Fruit fly (Drosophila melanogaster): ENCODE data around the gene LManVI.

The LManVI gene

DNA sequence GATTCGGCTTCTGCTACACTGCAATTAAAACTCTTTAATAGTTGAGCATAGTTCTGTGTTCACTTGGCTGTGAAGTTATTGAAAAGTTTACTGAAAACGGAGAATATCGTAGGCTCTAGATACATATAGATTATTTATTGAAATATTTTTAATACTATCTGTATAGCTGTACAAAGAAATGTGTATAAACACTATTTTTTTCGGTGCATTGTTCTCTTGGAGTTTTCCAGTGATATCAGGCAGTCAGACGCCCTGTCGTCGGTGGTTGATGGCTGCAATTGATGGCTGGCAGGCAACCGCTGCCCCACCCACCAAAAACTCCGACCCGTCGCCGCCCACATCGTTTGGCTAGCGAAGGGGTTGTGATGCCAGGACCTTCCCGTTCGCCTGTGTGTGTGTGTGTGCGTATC, 34.7 kb downstream of the LManVI start (continued):
- TF ChIP-seq CG8944 (GFP tag; optimal IDR thresholded peaks at IDR 0.05): no peak
- TF ChIP-seq chinmo (GFP tag; IDR thresholded peaks at IDR 0.05; ENCODE audit: partially characterized antibody): no peak
- no peak for TF ChIP-seq CG14667 (GFP tag; IDR thresholded peaks at IDR 0.05)
- TF ChIP-seq Jarid2 (GFP tag; optimal IDR thresholded peaks at IDR 0.05): no peak
- TF ChIP-seq CG12942 (GFP tag; optimal IDR thresholded peaks at IDR 0.05): no peak
- peak; percentile 48 for TF ChIP-seq Oli (tag; optimal IDR thresholded peaks at IDR 0.05)
- no peak for TF ChIP-seq pzg (GFP tag; optimal IDR thresholded peaks at IDR 0.05)
- peak; percentile 38 for TF ChIP-seq az2 (GFP tag; optimal IDR thresholded peaks at IDR 0.05)
- 0 out of 3 replicates have a peak, but pooled peaks have one; percentile 44 for TF ChIP-seq CG17361 (GFP tag; IDR thresholded peaks at IDR 0.05)
- TF ChIP-seq CG16813 (GFP tag; IDR thresholded peaks at IDR 0.05; ENCODE audit: partially characterized antibody): no peak
- TF ChIP-seq CG43689 (GFP tag; IDR thresholded peaks at IDR 0.05): no peak
- no peak for TF ChIP-seq CG12744 (GFP tag; optimal IDR thresholded peaks at IDR 0.05)
- TF ChIP-seq stwl (tag; optimal IDR thresholded peaks at IDR 0.05): no peak
- TF ChIP-seq crol (GFP tag; IDR thresholded peaks at IDR 0.05): no peak
- no peak for TF ChIP-seq Trl (optimal IDR thresholded peaks at IDR 0.05)
- no peak for TF ChIP-seq Trl (GFP tag; optimal IDR thresholded peaks at IDR 0.05)
- TF ChIP-seq CG11398 (GFP tag; optimal IDR thresholded peaks at IDR 0.05): no peak
- no peak for TF ChIP-seq CG16863 (GFP tag; optimal IDR thresholded peaks at IDR 0.05)
- no peak for TF ChIP-seq trem (tag; optimal IDR thresholded peaks at IDR 0.05)
- TF ChIP-seq Fer2 (tag; optimal IDR thresholded peaks at IDR 0.05): no peak
- no peak for TF ChIP-seq Bgb (GFP tag; IDR thresholded peaks at IDR 0.05; ENCODE audit: partially characterized antibody)
- TF ChIP-seq otp (GFP tag; IDR thresholded peaks at IDR 0.05): no peak
- no peak for TF ChIP-seq h (optimal IDR thresholded peaks at IDR 0.05)
- no peak for TF ChIP-seq kah (GFP tag; optimal IDR thresholded peaks at IDR 0.05)
- TF ChIP-seq tap (tag; optimal IDR thresholded peaks at IDR 0.05): no peak
- TF ChIP-seq CrebB (tag; optimal IDR thresholded peaks at IDR 0.05): no peak
- no peak for TF ChIP-seq sna (GFP tag; IDR thresholded peaks at IDR 0.05; ENCODE audit: partially characterized antibody)
- no peak for TF ChIP-seq tna (GFP tag; IDR thresholded peaks at IDR 0.05; ENCODE audit: partially characterized antibody)
- no peak for TF ChIP-seq nerfin-2 (GFP tag; IDR thresholded peaks at IDR 0.05; ENCODE audit: partially characterized antibody)
- TF ChIP-seq Mes4 (GFP tag; optimal IDR thresholded peaks at IDR 0.05): no peak
- TF ChIP-seq Doc2 (GFP tag; IDR thresholded peaks at IDR 0.05): no peak
- no peak for TF ChIP-seq Side (GFP tag; optimal IDR thresholded peaks at IDR 0.05)
- TF ChIP-seq trh (GFP tag; optimal IDR thresholded peaks at IDR 0.05): no peak
- TF ChIP-seq Hr39 (optimal IDR thresholded peaks at IDR 0.05): no peak
- no peak for TF ChIP-seq ase (GFP tag; IDR thresholded peaks at IDR 0.05)
- TF ChIP-seq bbx (GFP tag; IDR thresholded peaks at IDR 0.05; ENCODE audit: partially characterized antibody): no peak
- TF ChIP-seq p53 (GFP tag; optimal IDR thresholded peaks at IDR 0.05): no peak
- TF ChIP-seq CG6689 (GFP tag; IDR thresholded peaks at IDR 0.05): peak; percentile 54
- no peak for TF ChIP-seq Gsc (GFP tag; IDR thresholded peaks at IDR 0.05)
- TF ChIP-seq CG9797 (GFP tag; optimal IDR thresholded peaks at IDR 0.05): no peak
- no peak for TF ChIP-seq da (GFP tag; optimal IDR thresholded peaks at IDR 0.05)
- no peak for TF ChIP-seq CG17568 (GFP tag; optimal IDR thresholded peaks at IDR 0.05)
- no peak for TF ChIP-seq CG6175 (GFP tag; IDR thresholded peaks at IDR 0.05)
- no peak for TF ChIP-seq CG7928 (GFP tag; optimal IDR thresholded peaks at IDR 0.05)
- TF ChIP-seq nom (GFP tag; optimal IDR thresholded peaks at IDR 0.05): no peak
- no peak for TF ChIP-seq Neu2 (GFP tag; optimal IDR thresholded peaks at IDR 0.05; ENCODE audit: borderline replicate concordance)
- no peak for TF ChIP-seq CG3838 (GFP tag; optimal IDR thresholded peaks at IDR 0.05)
- no peak for TF ChIP-seq prd (optimal IDR thresholded peaks at IDR 0.05)
- TF ChIP-seq prd (GFP tag; IDR thresholded peaks at IDR 0.05): peak; percentile 54; the same call in 1 of the 3 replicates
- TF ChIP-seq CG18599 (GFP tag; optimal IDR thresholded peaks at IDR 0.05): peak; percentile 56
- TF ChIP-seq chm (GFP tag; IDR thresholded peaks at IDR 0.05): no peak
- TF ChIP-seq Dfd (GFP tag; optimal IDR thresholded peaks at IDR 0.05): no peak
- TF ChIP-seq jumu (GFP tag; optimal IDR thresholded peaks at IDR 0.05): no peak

Data from whole organism, embryonic.